Worm (Caenorhabditis elegans) whole organism, L3 larva: ENCODE data around the gene F43H9.4.

Experiments used
- ama-1 ChIP-seq: fragments of 150-350 bp; optimal IDR thresholded peaks from 2 replicates; lab custom pipeline; 2018
- ceh-28 ChIP-seq: fragments of 150-350 bp; optimal IDR thresholded peaks from 2 replicates; lab custom pipeline; 2014; ENCODE audit warnings: missing biosample characterization, missing genetic modification reagents, missing genetic modification characterization
- lin-15B ChIP-seq: fragments of 150-350 bp; optimal IDR thresholded peaks from 2 replicates; lab custom pipeline; 2014; ENCODE audit warnings: missing biosample characterization, missing genetic modification characterization
- nhr-12 ChIP-seq: fragments of 150-350 bp; optimal IDR thresholded peaks from 2 replicates; lab custom pipeline; 2014; ENCODE audit warnings: missing biosample characterization, missing genetic modification characterization
- nhr-28 ChIP-seq: fragments of 150-350 bp; optimal IDR thresholded peaks from 2 replicates; lab custom pipeline; 2014; ENCODE audit warnings: missing biosample characterization, missing genetic modification characterization
- ztf-11 ChIP-seq: fragments of 150-350 bp; optimal IDR thresholded peaks from 2 replicates; lab custom pipeline; 2014; ENCODE audit warnings: missing biosample characterization, missing genetic modification characterization
- ztf-4 ChIP-seq: fragments of 150-350 bp; optimal IDR thresholded peaks from 2 replicates; lab custom pipeline; 2014; ENCODE audit warnings: missing biosample characterization, missing genetic modification characterization

- TF ChIP-seq nhr-12 (no peak), ztf-11 (tag; lab: Kevin White, UChicago) (no peak), ceh-28 (tag; lab: Kevin White, UChicago) (no peak), ztf-4 (tag; lab: Kevin White, UChicago) (no peak), nhr-28 (tag; lab: Kevin White, UChicago) (no peak), lin-15B (no peak), ama-1 (lab: Kevin White, UChicago) (no peak)
Observed at ce11 chrV:8054130-8054529, 27.6 kb downstream of the F43H9.4 start, which contains the start of gene ZC513.2.
